Worm (Caenorhabditis elegans) whole organism, early embryonic: ENCODE measurements around the gene scav-2.

Experiments
- B0310.2 ChIP-seq: sonication (generic microtip); optimal IDR thresholded peaks from 2 replicates; lab custom pipeline; 2016; ENCODE audit warnings: mild to moderate bottlenecking, missing genetic modification characterization, missing compliant biosample characterization
- F13C5.2 ChIP-seq: sonication (generic microtip); optimal IDR thresholded peaks from 2 replicates; lab custom pipeline; 2017; ENCODE audit warnings: mild to moderate bottlenecking, missing genetic modification characterization, inconsistent platforms, missing compliant biosample characterization
- aly-1 ChIP-seq: sonication (generic microtip); optimal IDR thresholded peaks from 2 replicates; lab custom pipeline; 2016; ENCODE audit warnings: missing genetic modification characterization, missing compliant biosample characterization
- ama-1 ChIP-seq: fragments of 150-350 bp; optimal IDR thresholded peaks from 2 replicates; lab custom pipeline; 2014
- ceh-13 ChIP-seq: fragments of 200-800 bp; sonication (Bioruptor generic); optimal IDR thresholded peaks from 2 replicates; lab custom pipeline; 2018; ENCODE audit warnings: mild to moderate bottlenecking, missing genetic modification characterization, missing compliant biosample characterization
- ceh-36 ChIP-seq: sonication (generic microtip); optimal IDR thresholded peaks from 2 replicates; lab custom pipeline; 2016; ENCODE audit warnings: missing genetic modification characterization, inconsistent platforms, missing compliant biosample characterization
- ets-7 ChIP-seq: sonication (generic microtip); optimal IDR thresholded peaks from 2 replicates; lab custom pipeline; 2016; ENCODE audit warnings: missing genotype, missing genetic modification characterization, missing compliant biosample characterization
- flt-1 ChIP-seq: fragments of 200-800 bp; sonication (Bioruptor generic); IDR thresholded peaks from 2 replicates; pipeline ENCODE4 v1.3.6; 2022; ENCODE audit warnings: missing genetic modification characterization, missing compliant biosample characterization
- hmbx-1 ChIP-seq: sonication (generic microtip); optimal IDR thresholded peaks from 2 replicates; lab custom pipeline; 2016; ENCODE audit warnings: mild to moderate bottlenecking, missing genetic modification characterization, missing compliant biosample characterization
- hmg-4 ChIP-seq: fragments of 200-800 bp; sonication (Bioruptor generic); optimal IDR thresholded peaks from 2 replicates; lab custom pipeline; 2018; ENCODE audit warnings: mild to moderate bottlenecking, missing genetic modification characterization, missing compliant biosample characterization
- hnd-1 ChIP-seq: sonication (generic microtip); optimal IDR thresholded peaks from 2 replicates; lab custom pipeline; 2016; ENCODE audit warnings: missing genetic modification characterization, missing compliant biosample characterization
- pes-1 ChIP-seq: fragments of 200-800 bp; sonication (Bioruptor generic); IDR thresholded peaks from 2 replicates; pipeline ENCODE4 v1.3.6; 2022; ENCODE audit warnings: missing genetic modification reagents, missing genetic modification characterization, missing compliant biosample characterization
- scrt-1 ChIP-seq: fragments of 200-800 bp; sonication (Bioruptor generic); IDR thresholded peaks from 2 replicates; pipeline ENCODE4 v1.3.6; 2022; ENCODE audit warnings: missing genetic modification characterization, missing compliant biosample characterization
- sea-1 ChIP-seq: fragments of 200-800 bp; sonication (Bioruptor generic); conservative IDR thresholded peaks from 2 replicates; pipeline ENCODE4 v1.3.6; 2022; ENCODE audit warnings: missing genetic modification characterization, missing compliant biosample characterization
- tbx-11 ChIP-seq: fragments of 200-800 bp; sonication (Bioruptor generic); IDR thresholded peaks from 2 replicates; pipeline ENCODE4 v1.3.6; 2022; ENCODE audit warnings: missing genetic modification characterization, missing compliant biosample characterization
- tbx-37 ChIP-seq: fragments of 200-800 bp; sonication (Bioruptor generic); conservative IDR thresholded peaks from 2 replicates; pipeline ENCODE4 v1.3.6; 2022; ENCODE audit warnings: missing genetic modification reagents, missing genetic modification characterization, missing compliant biosample characterization
- tra-4 ChIP-seq: sonication (generic microtip); optimal IDR thresholded peaks from 2 replicates; lab custom pipeline; 2017; ENCODE audit warnings: missing genetic modification characterization, missing compliant biosample characterization

The scav-2 gene

DNA sequence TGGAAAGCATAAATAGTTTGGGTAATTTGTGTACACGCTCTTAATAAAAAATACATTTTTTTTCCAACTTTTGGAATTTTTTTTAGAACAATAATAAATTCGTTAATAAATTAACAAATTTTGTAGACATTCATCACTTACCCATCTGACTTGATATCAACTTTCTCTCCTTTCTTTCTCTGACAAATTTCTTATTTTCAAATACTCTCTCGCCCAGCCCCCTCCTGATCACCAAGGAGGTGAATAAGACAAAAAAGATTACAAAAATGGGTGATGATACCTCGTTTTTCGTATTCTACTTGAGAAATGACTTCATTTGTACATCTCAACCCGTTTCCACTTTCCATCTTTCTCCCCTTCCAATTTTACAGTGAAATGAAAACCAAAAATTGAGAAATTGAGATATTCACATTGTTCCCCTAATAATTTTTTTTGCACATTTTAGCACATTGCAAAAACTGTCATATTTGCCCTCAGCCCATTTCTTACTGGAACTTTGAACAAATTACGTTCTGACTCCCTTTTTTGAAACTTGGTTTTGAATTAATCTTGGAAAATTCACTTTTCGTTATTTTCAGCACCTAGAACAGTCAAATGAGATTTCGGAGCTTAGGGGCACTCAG lies 20.6 kb upstream of the scav-2 start, which contains the start of gene osm-7:
TSS of gene osm-7 (plus strand) at position 573 of the 623 bp plus-strand sequence.
- TF ChIP-seq ama-1 (lab: Kevin White, UChicago) (no peak), hmg-4 (GFP tag; lab: Kevin White, UChicago) (no peak), pes-1 (GFP tag; lab: Robert Waterston, UW) (no peak), ets-7 (tag; lab: Kevin White, UChicago) (no peak), scrt-1 (GFP tag; lab: Robert Waterston, UW) (no peak), sea-1 (GFP tag; lab: Robert Waterston, UW) (no peak), tbx-11 (GFP tag; lab: Robert Waterston, UW) (no peak), hmbx-1 (no peak), hnd-1 (tag; lab: Kevin White, UChicago) (no peak), flt-1 (GFP tag; lab: Robert Waterston, UW) (no peak), tra-4 (tag; lab: Kevin White, UChicago) (no peak), ceh-36 (tag; lab: Kevin White, UChicago) (no peak), aly-1 (tag; lab: Kevin White, UChicago) (no peak), B0310.2 (no peak), tbx-37 (GFP tag; lab: Robert Waterston, UW) (no peak), F13C5.2 (tag; lab: Kevin White, UChicago) (no peak), ceh-13 (no peak)

DNA sequence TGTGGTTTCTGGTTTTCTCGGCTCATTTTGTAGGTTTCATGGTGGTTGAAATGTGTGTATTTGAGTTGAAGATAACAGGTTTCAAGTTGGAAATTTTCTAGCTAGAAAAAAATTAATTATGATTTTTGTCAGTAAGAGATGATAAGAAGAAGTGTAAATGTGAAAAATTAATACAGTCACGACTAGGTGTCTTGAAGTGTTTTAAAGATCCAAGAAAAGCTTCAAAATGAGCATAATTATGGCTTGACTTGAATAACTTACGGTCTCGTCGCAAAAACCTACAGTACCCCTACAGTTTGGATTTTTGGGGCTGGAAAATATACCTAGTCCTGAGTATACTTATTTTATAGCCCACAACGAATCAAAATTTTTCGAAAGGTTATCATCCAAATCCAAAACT lies 15.2 kb upstream of the scav-2 start, which contains the start of gene exc-12:
TSS of gene exc-12 (minus strand) at position 101 of the 400 bp plus-strand sequence.
- TF ChIP-seq ceh-13 (no peak), hmg-4 (GFP tag; lab: Kevin White, UChicago) (no peak), ets-7 (tag; lab: Kevin White, UChicago) (no peak), B0310.2 (no peak), pes-1 (GFP tag; lab: Robert Waterston, UW) (no peak), tbx-11 (GFP tag; lab: Robert Waterston, UW) (no peak), F13C5.2 (tag; lab: Kevin White, UChicago) (no peak), flt-1 (GFP tag; lab: Robert Waterston, UW) (no peak), ceh-36 (tag; lab: Kevin White, UChicago) (no peak), ama-1 (lab: Kevin White, UChicago) (no peak), tbx-37 (GFP tag; lab: Robert Waterston, UW) (no peak), scrt-1 (GFP tag; lab: Robert Waterston, UW) (no peak), tra-4 (tag; lab: Kevin White, UChicago) (no peak)

DNA sequence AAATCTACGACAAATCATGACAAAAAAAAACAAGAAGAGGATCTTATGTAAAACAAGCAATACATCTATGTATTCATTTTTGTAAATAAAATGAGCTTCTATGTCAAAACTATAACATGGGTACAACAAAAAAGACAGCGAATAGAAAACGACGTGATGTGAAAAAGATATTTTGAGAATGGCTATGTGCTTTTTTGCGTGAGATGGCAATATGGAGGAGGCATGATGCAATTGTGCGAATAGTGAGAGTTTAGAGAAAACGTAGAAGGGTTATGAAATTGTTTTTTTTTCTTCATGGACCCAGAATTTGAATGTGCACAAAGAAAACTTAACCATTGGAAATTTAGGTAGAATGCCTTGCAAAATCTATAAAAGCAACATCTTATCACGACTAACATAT lies 10.8 kb upstream of the scav-2 start:
- no peak for TF ChIP-seq hmbx-1
- no peak for TF ChIP-seq tra-4 (tag; lab: Kevin White, UChicago)
- no peak for TF ChIP-seq flt-1 (GFP tag; lab: Robert Waterston, UW)
- TF ChIP-seq ceh-36 (tag; lab: Kevin White, UChicago): no peak
- TF ChIP-seq scrt-1 (GFP tag; lab: Robert Waterston, UW): no peak
- TF ChIP-seq hnd-1 (tag; lab: Kevin White, UChicago): no peak
- TF ChIP-seq ceh-13: no peak
- TF ChIP-seq ets-7 (tag; lab: Kevin White, UChicago): no peak
- TF ChIP-seq tbx-37 (GFP tag; lab: Robert Waterston, UW): no peak
- no peak for TF ChIP-seq sea-1 (GFP tag; lab: Robert Waterston, UW)
- no peak for TF ChIP-seq F13C5.2 (tag; lab: Kevin White, UChicago)
- no peak for TF ChIP-seq hmg-4 (GFP tag; lab: Kevin White, UChicago)
- TF ChIP-seq aly-1 (tag; lab: Kevin White, UChicago): no peak
- TF ChIP-seq ama-1 (lab: Kevin White, UChicago): no peak
- TF ChIP-seq pes-1 (GFP tag; lab: Robert Waterston, UW): no peak
- no peak for TF ChIP-seq B0310.2

DNA sequence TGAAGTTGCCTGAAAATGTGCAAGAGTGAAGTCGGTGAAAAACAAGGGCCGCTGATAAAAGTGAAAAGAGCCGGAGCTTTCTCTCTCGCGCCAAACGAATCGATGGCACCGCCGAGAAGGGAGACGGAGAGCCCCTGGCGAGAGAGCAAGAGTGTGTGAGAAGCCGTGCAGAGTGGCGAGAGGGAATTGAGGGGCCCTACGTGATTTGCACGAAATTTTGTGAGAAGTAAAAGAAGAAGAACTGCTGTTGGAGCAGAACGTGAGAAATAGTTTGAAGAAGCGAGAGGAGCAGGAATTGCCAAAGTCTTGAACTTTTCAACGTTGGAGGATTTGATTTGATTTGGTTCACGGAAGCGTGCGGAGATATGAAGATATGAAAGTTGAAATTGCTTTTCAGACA lies 9.8 kb upstream of the scav-2 start, which contains the start of gene aldo-1:
TSS of gene aldo-1 (minus strand) at position 9 of the 400 bp plus-strand sequence.
- TF ChIP-seq sea-1 (GFP tag; lab: Robert Waterston, UW) (no peak), aly-1 (tag; lab: Kevin White, UChicago) (no peak), tbx-11 (GFP tag; lab: Robert Waterston, UW) (no peak), ceh-13 (no peak), B0310.2 (no peak), flt-1 (GFP tag; lab: Robert Waterston, UW) (no peak), hmbx-1 (no peak), ets-7 (tag; lab: Kevin White, UChicago) (no peak), hmg-4 (GFP tag; lab: Kevin White, UChicago) (no peak), tbx-37 (GFP tag; lab: Robert Waterston, UW) (no peak), pes-1 (GFP tag; lab: Robert Waterston, UW) (no peak), tra-4 (tag; lab: Kevin White, UChicago) (no peak), ama-1 (lab: Kevin White, UChicago) (no peak), F13C5.2 (tag; lab: Kevin White, UChicago) (no peak), ceh-36 (tag; lab: Kevin White, UChicago) (no peak), hnd-1 (tag; lab: Kevin White, UChicago) (no peak), scrt-1 (GFP tag; lab: Robert Waterston, UW) (no peak)

DNA sequence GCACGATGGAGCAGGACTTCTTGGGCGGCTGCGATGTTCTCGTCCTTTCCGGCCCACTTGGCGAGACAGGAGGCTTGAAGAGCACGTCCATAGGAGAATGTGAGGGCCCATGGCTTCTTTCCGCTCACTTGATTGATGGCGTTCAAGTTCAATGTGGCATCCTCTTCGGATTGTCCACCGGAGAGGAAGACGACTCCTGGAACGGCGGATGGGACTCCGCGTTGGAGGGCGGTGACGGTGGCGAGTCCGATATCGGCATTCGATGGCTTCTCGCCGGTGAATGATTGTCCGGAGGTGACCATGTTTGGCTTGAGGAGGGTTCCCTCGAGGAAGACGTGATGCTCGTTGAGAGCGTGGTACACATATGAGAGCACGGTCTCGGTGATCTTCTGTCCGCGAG lies 8.4 kb upstream of the scav-2 start:
- TF ChIP-seq ama-1 (lab: Kevin White, UChicago): no peak
- no peak for TF ChIP-seq ets-7 (tag; lab: Kevin White, UChicago)
- TF ChIP-seq sea-1 (GFP tag; lab: Robert Waterston, UW): no peak
- no peak for TF ChIP-seq hnd-1 (tag; lab: Kevin White, UChicago)
- TF ChIP-seq scrt-1 (GFP tag; lab: Robert Waterston, UW): no peak
- no peak for TF ChIP-seq tra-4 (tag; lab: Kevin White, UChicago)
- TF ChIP-seq aly-1 (tag; lab: Kevin White, UChicago): no peak
- TF ChIP-seq ceh-13: no peak
- no peak for TF ChIP-seq ceh-36 (tag; lab: Kevin White, UChicago)

DNA sequence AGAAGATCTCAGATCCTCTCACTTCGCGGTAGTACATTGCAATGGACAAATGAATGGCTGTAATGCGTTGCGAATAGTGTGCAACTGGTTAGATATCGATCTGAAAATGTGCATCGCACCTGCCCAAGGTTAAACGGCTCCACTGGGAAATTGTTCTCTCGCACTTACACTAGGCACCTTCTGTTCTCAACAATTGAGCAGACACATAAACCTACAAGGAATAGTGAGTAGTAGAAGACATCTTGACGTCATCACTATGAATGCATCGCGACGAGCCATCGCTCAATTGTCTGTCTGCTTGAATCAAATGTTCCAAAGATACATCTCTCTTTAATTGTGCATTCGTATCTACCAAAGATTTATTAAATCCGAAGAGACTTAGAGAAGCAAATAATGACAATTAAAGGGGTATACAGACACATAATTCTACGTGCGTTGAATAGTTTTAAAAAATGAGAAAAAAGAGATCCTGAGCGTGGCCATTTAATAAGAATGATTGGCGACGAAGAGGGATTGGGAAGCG lies 7.9 kb upstream of the scav-2 start, which contains the start of gene T05D4.2:
TSS of gene T05D4.2 (minus strand) at position 83 of the 523 bp plus-strand sequence.
- TF ChIP-seq ama-1 (lab: Kevin White, UChicago) (no peak), tbx-37 (GFP tag; lab: Robert Waterston, UW) (no peak)
